Worm (Caenorhabditis elegans) whole organism, L4/young adult: ENCODE measurements around the gene mps-1.

Source experiments
- W03F9.2 ChIP-seq: fragments of 150-350 bp; optimal IDR thresholded peaks from 2 replicates; lab custom pipeline; 2014; ENCODE audit warnings: missing biosample characterization, missing genetic modification characterization
- dao-5 ChIP-seq: sonication (generic microtip); optimal IDR thresholded peaks from 2 replicates; lab custom pipeline; 2016; ENCODE audit warnings: missing genotype, missing genetic modification characterization, moderate library complexity, missing compliant biosample characterization
- him-1 ChIP-seq: sonication (generic microtip); optimal IDR thresholded peaks from 2 replicates; lab custom pipeline; 2016; ENCODE audit warnings: missing genotype, missing genetic modification reagents, missing genetic modification characterization, missing compliant biosample characterization

DNA sequence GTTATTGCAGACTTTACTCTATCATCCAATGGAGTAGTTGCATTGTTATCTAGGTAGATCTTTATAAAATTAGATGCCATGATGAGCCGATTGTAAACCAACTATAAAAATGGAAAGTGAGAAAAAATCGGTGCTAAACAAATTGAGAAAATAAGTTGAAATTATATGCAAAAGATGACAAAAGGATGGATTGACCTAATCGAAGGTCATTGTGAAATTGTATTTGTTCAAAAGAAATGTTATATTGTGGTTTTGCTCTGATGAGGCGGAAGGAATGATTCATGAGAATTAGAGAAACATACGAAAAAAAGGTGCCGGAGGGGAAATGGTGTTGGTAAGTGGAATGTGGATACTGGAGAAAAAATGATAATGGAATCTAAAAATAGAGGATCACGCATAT, 13.2 kb downstream of the mps-1 start, which contains the start of gene scly-1:
- TF ChIP-seq him-1 (tag; lab: Kevin White, UChicago): no peak
- no peak for TF ChIP-seq W03F9.2
- no peak for TF ChIP-seq dao-5 (tag; lab: Kevin White, UChicago)
